Fruit fly (Drosophila melanogaster) whole organism, adult: ENCODE data around the gene CG7914.
A peak's percentile ranks its signal among the peaks of the same experiment; 100 is the strongest.

ENCODE experiments used
- CG11617 ChIP-seq: fragments of 200-800 bp; sonication (Bioruptor generic); optimal IDR thresholded peaks from 2 replicates; lab custom pipeline; 2017; ENCODE audit warnings: mild to moderate bottlenecking, missing biosample characterization, missing genetic modification reagents, missing genetic modification characterization
- CG12768 ChIP-seq: fragments of 200-800 bp; sonication (Bioruptor generic); optimal IDR thresholded peaks from 2 replicates; lab custom pipeline; 2017; ENCODE audit warnings: missing biosample characterization, missing genetic modification characterization, mild to moderate bottlenecking, moderate library complexity, missing genetic modification reagents
- CG14711 ChIP-seq: fragments of 200-800 bp; sonication (Bioruptor generic); optimal IDR thresholded peaks from 2 replicates; lab custom pipeline; 2018; ENCODE audit warnings: missing biosample characterization, mild to moderate bottlenecking, missing genetic modification characterization, moderate library complexity
- CG1620 ChIP-seq: fragments of 200-800 bp; sonication (Bioruptor generic); optimal IDR thresholded peaks from 2 replicates; lab custom pipeline; 2016; ENCODE audit warnings: missing biosample characterization, missing genetic modification characterization
- CG33017 ChIP-seq: fragments of 200-800 bp; sonication (Bioruptor generic); optimal IDR thresholded peaks from 2 replicates; lab custom pipeline; 2018; ENCODE audit warnings: missing biosample characterization, mild to moderate bottlenecking, missing genetic modification characterization, moderate library complexity
- CG5204 ChIP-seq: fragments of 200-800 bp; sonication (Bioruptor generic); optimal IDR thresholded peaks from 2 replicates; lab custom pipeline; 2016; ENCODE audit warnings: missing biosample characterization, missing genetic modification characterization
- CG7045 ChIP-seq: fragments of 200-800 bp; sonication (Bioruptor generic); optimal IDR thresholded peaks from 2 replicates; lab custom pipeline; 2017; ENCODE audit warnings: missing biosample characterization, mild to moderate bottlenecking, missing genetic modification characterization
- CG7101 ChIP-seq: fragments of 200-800 bp; sonication (Bioruptor generic); optimal IDR thresholded peaks from 2 replicates; lab custom pipeline; 2018; ENCODE audit warnings: missing biosample characterization, mild to moderate bottlenecking, missing genetic modification characterization, moderate library complexity
- Clk ChIP-seq: fragments of 200-800 bp; sonication (Bioruptor generic); optimal IDR thresholded peaks from 2 replicates; lab custom pipeline; 2017; ENCODE audit warnings: missing biosample characterization, missing genetic modification characterization
- Crg-1 ChIP-seq: fragments of 200-800 bp; sonication (Bioruptor generic); optimal IDR thresholded peaks from 2 replicates; lab custom pipeline; 2016; ENCODE audit warnings: missing biosample characterization, missing genetic modification characterization
- Hr96 ChIP-seq: fragments of 200-800 bp; sonication (Bioruptor generic); optimal IDR thresholded peaks from 2 replicates; lab custom pipeline; 2016; ENCODE audit warnings: missing biosample characterization, missing genetic modification characterization
- Mnt ChIP-seq: fragments of 200-800 bp; sonication (Bioruptor generic); optimal IDR thresholded peaks from 2 replicates; lab custom pipeline; 2016; ENCODE audit warnings: missing biosample characterization, mild to moderate bottlenecking, missing genetic modification characterization
- bab1 ChIP-seq: fragments of 200-800 bp; sonication (Bioruptor generic); optimal IDR thresholded peaks from 3 replicates; lab custom pipeline; 2019; ENCODE audit warnings: missing biosample characterization, mild to moderate bottlenecking, missing genetic modification characterization, moderate library complexity
- cic ChIP-seq: fragments of 200-800 bp; sonication (Bioruptor generic); optimal IDR thresholded peaks from 2 replicates; lab custom pipeline; 2017; ENCODE audit warnings: missing biosample characterization, mild to moderate bottlenecking, missing genetic modification characterization, moderate library complexity
- cnc ChIP-seq, 2 experiments: fragments of >200 bp; optimal IDR thresholded peaks; 2 replicates each; lab custom pipeline; 2017
- kay ChIP-seq: fragments of 200-800 bp; sonication (Bioruptor generic); peaks from one replicate; lab custom pipeline; 2016; ENCODE audit warnings: missing biosample characterization, missing genetic modification characterization, borderline replicate concordance
- ovo ChIP-seq: fragments of 200-800 bp; sonication (Bioruptor generic); optimal IDR thresholded peaks from 2 replicates; lab custom pipeline; 2016; ENCODE audit warnings: missing biosample characterization, missing genetic modification characterization
- pad ChIP-seq: fragments of 200-800 bp; sonication (Bioruptor generic); optimal IDR thresholded peaks from 3 replicates; lab custom pipeline; 2017; ENCODE audit warnings: missing biosample characterization, missing genetic modification characterization, mild to moderate bottlenecking, moderate library complexity, missing genetic modification reagents
- tj ChIP-seq: fragments of 200-800 bp; sonication (Bioruptor generic); optimal IDR thresholded peaks from 3 replicates; lab custom pipeline; 2017; ENCODE audit warnings: missing biosample characterization, mild to moderate bottlenecking, missing genetic modification characterization, moderate library complexity
- toe ChIP-seq: fragments of 200-800 bp; sonication (Bioruptor generic); optimal IDR thresholded peaks from 2 replicates; lab custom pipeline; 2016; ENCODE audit warnings: missing biosample characterization, missing genetic modification characterization

The CG7914 gene

dm6 chrX:19170791-19171190 lies 22.5 kb downstream of the CG7914 start, which contains the start of gene Inx5:
Gene Inx5, minus strand, starts transcription at chrX:19170883.
- TF ChIP-seq toe (GFP tag; lab: Kevin White, UChicago) (no peak), CG33017 (no peak), CG11617 (GFP tag; lab: Kevin White, UChicago) (no peak), pad (no peak), CG14711 (no peak), Hr96 (no peak), Mnt (GFP tag; lab: Kevin White, UChicago) (no peak)

- TF ChIP-seq cic (GFP tag; lab: Kevin White, UChicago) (peak; percentile 83), kay (GFP tag; lab: Kevin White, UChicago) (peak; percentile 91), cnc (optimal IDR thresholded peaks at IDR 0.05; lab: Kevin White, UChicago) (no peak), Mnt (GFP tag; lab: Kevin White, UChicago) (peak; percentile 73), Clk (no peak), pad (no peak), toe (GFP tag; lab: Kevin White, UChicago) (no peak), Crg-1 (GFP tag; lab: Kevin White, UChicago) (no peak), CG5204 (GFP tag; lab: Kevin White, UChicago) (no peak), Hr96 (no peak), ovo (GFP tag; lab: Kevin White, UChicago) (no peak), bab1 (GFP tag; lab: Kevin White, UChicago) (no peak), CG1620 (no peak), CG14711 (no peak), tj (GFP tag; lab: Kevin White, UChicago) (peak; percentile 1), CG12768 (GFP tag; lab: Kevin White, UChicago) (no peak), CG33017 (no peak), CG7045 (GFP tag; lab: Kevin White, UChicago) (no peak), CG11617 (GFP tag; lab: Kevin White, UChicago) (no peak), CG7101 (tag; lab: Kevin White, UChicago) (no peak)
Measured at dm6 chrX:19167586-19168403, 25.5 kb downstream of the CG7914 start.

dm6 chrX:19167032-19167568 lies 26.1 kb downstream of the CG7914 start, which contains the start of gene RhoGAP18B:
Gene RhoGAP18B, minus strand, starts transcription at chrX:19167082.
- TF ChIP-seq kay (GFP tag; lab: Kevin White, UChicago) (no peak), CG11617 (GFP tag; lab: Kevin White, UChicago) (no peak), Clk (no peak), CG1620 (no peak), Mnt (GFP tag; lab: Kevin White, UChicago) (no peak), cnc (optimal IDR thresholded peaks at IDR 0.05; lab: Kevin White, UChicago) (no peak), CG14711 (no peak), CG7101 (tag; lab: Kevin White, UChicago) (no peak), CG12768 (GFP tag; lab: Kevin White, UChicago) (no peak), tj (GFP tag; lab: Kevin White, UChicago) (no peak), pad (no peak), toe (GFP tag; lab: Kevin White, UChicago) (no peak), Hr96 (no peak)

- TF ChIP-seq toe (GFP tag; lab: Kevin White, UChicago) (no peak), Clk (no peak), CG7101 (tag; lab: Kevin White, UChicago) (peak; percentile 41), tj (GFP tag; lab: Kevin White, UChicago) (no peak), Hr96 (peak; percentile 25), Mnt (GFP tag; lab: Kevin White, UChicago) (no peak), CG1620 (no peak), cic (GFP tag; lab: Kevin White, UChicago) (no peak), CG33017 (no peak), CG5204 (GFP tag; lab: Kevin White, UChicago) (peak; percentile 50), CG12768 (GFP tag; lab: Kevin White, UChicago) (no peak), pad (peak; percentile 20), CG7045 (GFP tag; lab: Kevin White, UChicago) (peak; percentile 11), Crg-1 (GFP tag; lab: Kevin White, UChicago) (no peak), bab1 (GFP tag; lab: Kevin White, UChicago) (peak; percentile 28), CG14711 (peak; percentile 18), cnc (optimal IDR thresholded peaks at IDR 0.05; lab: Kevin White, UChicago) (no peak), ovo (GFP tag; lab: Kevin White, UChicago) (no peak), kay (GFP tag; lab: Kevin White, UChicago) (peak; percentile 85), CG11617 (GFP tag; lab: Kevin White, UChicago) (peak; percentile 6)
Measured at dm6 chrX:19166152-19166935, 26.9 kb downstream of the CG7914 start.

dm6 chrX:19165144-19166011 lies 27.9 kb downstream of the CG7914 start:
- no peak for TF ChIP-seq CG1620
- TF ChIP-seq CG7101 (tag; lab: Kevin White, UChicago) = no peak
- no peak for TF ChIP-seq CG7045 (GFP tag; lab: Kevin White, UChicago)
- TF ChIP-seq CG33017 = no peak
- no peak for TF ChIP-seq kay (GFP tag; lab: Kevin White, UChicago)
- TF ChIP-seq tj (GFP tag; lab: Kevin White, UChicago) = peak; percentile 53
- TF ChIP-seq CG12768 (GFP tag; lab: Kevin White, UChicago) = no peak
- TF ChIP-seq Mnt (GFP tag; lab: Kevin White, UChicago) = peak; percentile 3
- no peak for TF ChIP-seq pad
- no peak for TF ChIP-seq CG11617 (GFP tag; lab: Kevin White, UChicago)
- TF ChIP-seq CG5204 (GFP tag; lab: Kevin White, UChicago) = no peak
- no peak for TF ChIP-seq toe (GFP tag; lab: Kevin White, UChicago)
- TF ChIP-seq ovo (GFP tag; lab: Kevin White, UChicago) = peak; percentile 20
